Worm (Caenorhabditis elegans) whole organism, early embryonic: Measurements from ENCODE around the gene C37C3.18.

Source experiments
- F13C5.2 ChIP-seq: sonication (generic microtip); optimal IDR thresholded peaks from 2 replicates; lab custom pipeline; 2017; ENCODE audit warnings: mild to moderate bottlenecking, missing genetic modification characterization, inconsistent platforms, missing compliant biosample characterization
- aly-1 ChIP-seq: sonication (generic microtip); optimal IDR thresholded peaks from 2 replicates; lab custom pipeline; 2016; ENCODE audit warnings: missing genetic modification characterization, missing compliant biosample characterization
- ama-1 ChIP-seq: fragments of 150-350 bp; optimal IDR thresholded peaks from 2 replicates; lab custom pipeline; 2014
- ceh-13 ChIP-seq: fragments of 200-800 bp; sonication (Bioruptor generic); optimal IDR thresholded peaks from 2 replicates; lab custom pipeline; 2018; ENCODE audit warnings: mild to moderate bottlenecking, missing genetic modification characterization, missing compliant biosample characterization
- ets-7 ChIP-seq: sonication (generic microtip); optimal IDR thresholded peaks from 2 replicates; lab custom pipeline; 2016; ENCODE audit warnings: missing genotype, missing genetic modification characterization, missing compliant biosample characterization
- flt-1 ChIP-seq: fragments of 200-800 bp; sonication (Bioruptor generic); IDR thresholded peaks from 2 replicates; pipeline ENCODE4 v1.3.6; 2022; ENCODE audit warnings: missing genetic modification characterization, missing compliant biosample characterization
- hnd-1 ChIP-seq: sonication (generic microtip); optimal IDR thresholded peaks from 2 replicates; lab custom pipeline; 2016; ENCODE audit warnings: missing genetic modification characterization, missing compliant biosample characterization

ce11 chrV:7806629-7807028 lies 48.2 kb upstream of the C37C3.18 start:
- TF ChIP-seq ets-7 (tag; lab: Kevin White, UChicago) = no peak
- TF ChIP-seq ceh-13 (GFP tag; lab: Kevin White, UChicago) = no peak
- TF ChIP-seq flt-1 = no peak
- no peak for TF ChIP-seq ama-1 (lab: Kevin White, UChicago)
- no peak for TF ChIP-seq aly-1 (tag; lab: Kevin White, UChicago)
- no peak for TF ChIP-seq hnd-1 (tag; lab: Kevin White, UChicago)
- TF ChIP-seq F13C5.2 (tag; lab: Kevin White, UChicago) = no peak
